Fruit fly (Drosophila melanogaster): ENCODE measurements around the gene CG12448.

CG12448 gene

DNA sequence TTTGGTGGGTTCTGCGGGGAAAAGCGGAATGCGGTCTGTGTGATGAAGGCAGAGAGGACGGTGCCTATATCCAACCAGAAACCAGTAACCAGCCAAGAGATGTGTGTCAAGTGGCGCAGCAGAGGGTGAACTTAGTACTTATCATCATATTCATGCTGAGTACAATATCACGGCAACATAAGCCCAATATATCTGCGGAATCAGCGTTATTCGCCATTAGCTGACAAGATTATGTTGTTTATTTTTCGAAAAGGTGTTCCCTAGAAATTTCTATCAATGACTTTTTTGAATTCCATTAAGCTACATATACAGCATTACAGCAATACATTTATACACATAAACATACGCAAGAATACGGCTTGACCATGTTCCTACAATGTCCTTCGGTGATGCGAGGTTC, at the start of gene CG12448:
CG12448 (plus strand) TSS at position 301 of the 400 bp plus-strand sequence.
- TF ChIP-seq Myc (optimal IDR thresholded peaks at IDR 0.05) (no peak), psq (optimal IDR thresholded peaks at IDR 0.05) (no peak), h (optimal IDR thresholded peaks at IDR 0.05) (no peak), ttk (optimal IDR thresholded peaks at IDR 0.05) (no peak)

- no peak for TF ChIP-seq psq (optimal IDR thresholded peaks at IDR 0.05)
- TF ChIP-seq Myc (optimal IDR thresholded peaks at IDR 0.05): no peak
- TF ChIP-seq Sin3A (optimal IDR thresholded peaks at IDR 0.05): no peak
- TF ChIP-seq insv (optimal IDR thresholded peaks at IDR 0.05): no peak
- no peak for TF ChIP-seq ttk (optimal IDR thresholded peaks at IDR 0.05)
- TF ChIP-seq h (optimal IDR thresholded peaks at IDR 0.05): no peak
Observed at dm6 chr2L:15893711-15894110, 47.5 kb upstream of the CG12448 start, which contains the start of gene Tep1. Gene Tep1, minus strand, starts transcription at chr2L:15893811.

dm6 chr2L:15895154-15895553, 46.1 kb upstream of the CG12448 start, which contains the start of gene CG31735:
Gene CG31735, plus strand, starts transcription at chr2L:15895454.
- TF ChIP-seq psq (optimal IDR thresholded peaks at IDR 0.05) (no peak), ttk (optimal IDR thresholded peaks at IDR 0.05) (no peak), insv (optimal IDR thresholded peaks at IDR 0.05) (no peak), Sin3A (optimal IDR thresholded peaks at IDR 0.05) (no peak), h (optimal IDR thresholded peaks at IDR 0.05) (no peak), Myc (optimal IDR thresholded peaks at IDR 0.05) (no peak)

- TF ChIP-seq Myc (optimal IDR thresholded peaks at IDR 0.05) (no peak), ttk (optimal IDR thresholded peaks at IDR 0.05) (no peak), h (optimal IDR thresholded peaks at IDR 0.05) (no peak), insv (optimal IDR thresholded peaks at IDR 0.05) (no peak), Sin3A (optimal IDR thresholded peaks at IDR 0.05) (no peak), psq (optimal IDR thresholded peaks at IDR 0.05) (no peak)
Observed at dm6 chr2L:15900424-15900823, 40.8 kb upstream of the CG12448 start, which contains the start of gene CG31823. Gene CG31823, minus strand, starts transcription at chr2L:15900524.

DNA sequence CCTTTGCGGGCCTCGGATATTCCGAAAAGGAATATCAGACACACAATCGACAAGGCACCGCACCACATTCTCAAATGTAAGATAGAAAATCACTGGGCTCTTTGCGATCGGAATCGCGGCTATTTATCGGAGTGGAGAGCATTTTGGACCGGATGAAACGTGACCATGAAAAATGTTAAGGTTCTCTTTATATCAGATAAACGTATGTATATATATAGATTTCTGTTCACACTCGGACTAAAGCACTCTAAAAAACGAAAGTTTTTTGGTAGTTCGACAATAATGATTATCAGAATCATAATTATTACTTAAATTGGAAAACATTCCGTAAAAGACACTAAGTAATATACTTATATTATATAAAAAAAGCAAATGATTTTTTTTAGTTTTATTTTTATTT, 38.9 kb upstream of the CG12448 start, which contains the start of gene CG31821:
CG31821 (minus strand) TSS at position 101 of the 400 bp plus-strand sequence.
- TF ChIP-seq psq (optimal IDR thresholded peaks at IDR 0.05) (no peak), Myc (optimal IDR thresholded peaks at IDR 0.05) (no peak), Sin3A (optimal IDR thresholded peaks at IDR 0.05) (no peak)

- TF ChIP-seq insv (optimal IDR thresholded peaks at IDR 0.05) (no peak), h (optimal IDR thresholded peaks at IDR 0.05) (no peak), psq (optimal IDR thresholded peaks at IDR 0.05) (no peak), Sin3A (optimal IDR thresholded peaks at IDR 0.05) (no peak), Myc (optimal IDR thresholded peaks at IDR 0.05) (no peak), ttk (optimal IDR thresholded peaks at IDR 0.05) (no peak)
Observed at dm6 chr2L:15903725-15904124, 37.5 kb upstream of the CG12448 start.

DNA sequence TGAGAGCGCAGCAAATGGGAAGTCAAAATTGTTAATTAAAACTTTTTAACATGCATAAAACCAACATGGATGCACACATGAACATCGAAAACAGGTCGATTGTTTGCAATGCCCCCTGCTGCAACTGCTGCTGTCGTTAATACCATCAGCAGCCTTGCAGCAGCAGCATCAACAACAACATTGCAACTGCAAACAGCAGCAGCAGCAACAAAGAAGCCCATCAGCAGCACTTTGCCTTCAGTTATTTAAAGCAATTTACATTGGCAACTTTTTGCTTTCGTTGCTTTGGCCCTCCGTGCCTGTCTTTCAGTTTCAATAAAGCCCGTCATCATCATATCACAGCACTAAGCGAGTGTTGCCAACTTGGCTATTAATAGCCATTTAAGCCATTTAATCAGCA, 33.9 kb upstream of the CG12448 start:
- TF ChIP-seq ttk (optimal IDR thresholded peaks at IDR 0.05) (no peak), insv (optimal IDR thresholded peaks at IDR 0.05) (no peak), Sin3A (optimal IDR thresholded peaks at IDR 0.05) (no peak), h (optimal IDR thresholded peaks at IDR 0.05) (no peak), psq (optimal IDR thresholded peaks at IDR 0.05) (no peak)

DNA sequence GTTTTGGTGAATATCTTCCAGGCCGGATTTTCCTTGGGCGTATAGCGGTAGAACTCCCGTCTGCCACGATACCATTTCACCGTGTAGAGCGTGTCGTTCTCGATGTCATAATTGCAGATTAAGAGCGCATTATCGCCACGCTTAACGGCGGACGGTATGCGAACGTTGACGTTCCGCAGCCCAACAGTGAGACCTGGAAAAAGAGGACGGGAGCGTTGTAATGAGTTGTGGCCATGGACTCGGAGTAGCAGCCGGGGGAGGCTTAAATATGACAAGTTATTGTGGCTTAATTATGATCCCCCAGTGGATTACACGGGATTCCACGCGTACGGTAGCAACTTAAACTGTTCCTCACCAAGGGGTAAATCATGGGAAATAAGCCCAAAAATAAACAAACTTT, 33.2 kb upstream of the CG12448 start:
- TF ChIP-seq Sin3A (optimal IDR thresholded peaks at IDR 0.05) (no peak), Myc (optimal IDR thresholded peaks at IDR 0.05) (no peak), insv (optimal IDR thresholded peaks at IDR 0.05) (no peak), ttk (optimal IDR thresholded peaks at IDR 0.05) (no peak), psq (optimal IDR thresholded peaks at IDR 0.05) (no peak), h (optimal IDR thresholded peaks at IDR 0.05) (no peak)

DNA sequence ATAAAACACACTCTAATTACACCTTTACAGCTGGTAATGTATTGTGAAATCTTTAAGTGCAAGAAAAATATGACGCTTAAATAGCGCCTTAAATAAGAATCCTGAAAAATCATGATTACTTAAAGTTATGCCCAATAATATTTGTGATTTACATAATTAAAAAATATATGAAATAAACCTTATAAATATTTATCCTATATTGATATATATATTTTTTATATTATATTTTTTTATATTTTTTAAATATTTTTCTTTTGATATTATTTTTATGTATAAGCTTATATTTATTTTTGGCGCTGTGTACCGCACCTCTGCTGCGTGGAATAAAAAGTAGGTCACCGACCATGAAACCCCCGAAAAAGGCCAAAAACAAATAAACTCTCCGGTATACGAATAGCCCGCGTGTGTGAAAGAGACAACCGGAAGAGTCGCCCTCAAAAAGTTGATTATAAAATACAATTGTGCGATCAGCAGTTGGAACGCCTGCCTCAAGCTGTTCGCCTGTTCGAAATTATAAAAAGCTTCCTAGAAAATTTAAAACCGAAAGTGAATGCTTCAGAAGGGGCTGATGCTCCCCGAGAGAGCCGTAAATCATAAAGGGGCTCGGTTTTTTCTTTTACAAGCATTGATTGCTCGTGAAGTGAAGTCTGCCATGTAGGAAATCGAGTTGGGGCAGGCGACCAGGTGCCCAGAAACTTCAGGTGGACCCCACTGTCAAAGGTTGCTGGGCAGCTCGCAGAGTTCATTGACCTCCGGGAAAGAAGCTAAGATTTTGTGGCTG, 32.6 kb upstream of the CG12448 start:
- TF ChIP-seq Sin3A (optimal IDR thresholded peaks at IDR 0.05) (no peak), psq (optimal IDR thresholded peaks at IDR 0.05) (no peak), Myc (optimal IDR thresholded peaks at IDR 0.05) (no peak), h (optimal IDR thresholded peaks at IDR 0.05) (no peak), ttk (optimal IDR thresholded peaks at IDR 0.05) (no peak)

dm6 chr2L:15909277-15909674, 32.0 kb upstream of the CG12448 start:
- TF ChIP-seq psq (optimal IDR thresholded peaks at IDR 0.05): no peak
- no peak for TF ChIP-seq Myc (optimal IDR thresholded peaks at IDR 0.05)
- no peak for TF ChIP-seq h (optimal IDR thresholded peaks at IDR 0.05)
- TF ChIP-seq insv (optimal IDR thresholded peaks at IDR 0.05): no peak
- TF ChIP-seq ttk (optimal IDR thresholded peaks at IDR 0.05): no peak
- TF ChIP-seq Sin3A (optimal IDR thresholded peaks at IDR 0.05): no peak

DNA sequence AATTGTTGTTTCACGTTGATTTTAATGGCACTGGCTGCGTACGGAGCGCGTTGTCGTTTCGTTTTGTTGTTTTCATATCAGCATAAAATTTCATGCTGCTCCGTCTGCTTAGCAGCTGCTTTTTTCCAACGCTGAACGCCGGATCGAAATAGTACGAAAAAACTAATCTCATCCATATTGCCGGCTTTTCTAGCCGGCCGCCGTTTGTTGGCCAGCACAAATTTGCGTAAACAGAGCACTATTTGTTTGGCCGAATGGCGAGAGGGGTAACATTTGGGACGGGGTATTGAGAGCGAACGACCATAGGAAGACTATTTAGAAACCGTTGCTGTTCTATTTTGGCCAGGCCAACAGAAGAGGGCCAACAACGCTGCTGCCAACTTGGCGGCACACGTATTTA, 31.4 kb upstream of the CG12448 start:
- TF ChIP-seq insv (optimal IDR thresholded peaks at IDR 0.05): no peak
- no peak for TF ChIP-seq ttk (optimal IDR thresholded peaks at IDR 0.05)
- TF ChIP-seq Myc (optimal IDR thresholded peaks at IDR 0.05): no peak
- no peak for TF ChIP-seq h (optimal IDR thresholded peaks at IDR 0.05)
- no peak for TF ChIP-seq psq (optimal IDR thresholded peaks at IDR 0.05)
- no peak for TF ChIP-seq Sin3A (optimal IDR thresholded peaks at IDR 0.05)

dm6 chr2L:15910937-15911590, 30.2 kb upstream of the CG12448 start:
- TF ChIP-seq Sin3A (optimal IDR thresholded peaks at IDR 0.05) (no peak), insv (optimal IDR thresholded peaks at IDR 0.05) (no peak), Myc (optimal IDR thresholded peaks at IDR 0.05) (no peak), psq (optimal IDR thresholded peaks at IDR 0.05) (no peak), h (optimal IDR thresholded peaks at IDR 0.05) (no peak)
